Worm (Caenorhabditis elegans): ENCODE data around the gene R02E4.1.

- no peak for TF ChIP-seq him-1 (tag; optimal IDR thresholded peaks at IDR 0.05)
- TF ChIP-seq W03F9.2 (tag; optimal IDR thresholded peaks at IDR 0.05), result no peak
Observed at ce11 chrX:4103071-4103470, 1.3 kb downstream of the R02E4.1 start.
